Fruit fly (Drosophila melanogaster): ENCODE data around the gene CG31142.

Gene CG31142

DNA sequence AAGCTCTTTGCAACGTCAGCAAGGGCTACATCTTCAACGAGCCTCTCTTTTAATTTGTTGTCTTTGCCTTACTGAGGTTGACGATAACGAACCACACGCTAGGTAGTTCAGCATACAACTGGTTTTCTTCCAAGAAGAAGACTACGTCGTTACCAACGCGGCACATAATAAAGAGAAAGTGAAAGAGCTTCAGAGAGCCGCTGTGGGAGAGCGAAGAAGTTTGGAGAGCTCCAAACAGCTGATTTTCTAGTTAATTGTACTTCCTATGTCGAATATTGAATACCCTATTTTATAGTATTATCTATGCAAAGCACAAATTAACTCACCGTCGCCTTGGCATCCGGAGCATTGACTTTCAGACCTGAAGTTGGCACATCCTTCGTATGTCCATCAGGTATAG, 26.3 kb downstream of the CG31142 start (continued):
- TF ChIP-seq CG4318 (GFP tag; optimal IDR thresholded peaks at IDR 0.05) (no peak), CG10669 (GFP tag; optimal IDR thresholded peaks at IDR 0.05) (no peak), Sox102F (GFP tag; optimal IDR thresholded peaks at IDR 0.05) (peak; percentile 17), Sox14 (GFP tag; optimal IDR thresholded peaks at IDR 0.05) (no peak), Smox (GFP tag; optimal IDR thresholded peaks at IDR 0.05) (no peak), ss (GFP tag; optimal IDR thresholded peaks at IDR 0.05) (peak in 1 of 2 experiments; percentile 24), CG31627 (GFP tag; optimal IDR thresholded peaks at IDR 0.05) (no peak), OdsH (GFP tag; optimal IDR thresholded peaks at IDR 0.05) (no peak), Hr38 (GFP tag; optimal IDR thresholded peaks at IDR 0.05) (no peak), CG32006 (GFP tag; optimal IDR thresholded peaks at IDR 0.05) (no peak), CG15336 (GFP tag; IDR thresholded peaks at IDR 0.05) (peak; percentile 55; the same call in 1 of the 2 replicates), salr (GFP tag; optimal IDR thresholded peaks at IDR 0.05) (no peak), Hr4 (GFP tag; optimal IDR thresholded peaks at IDR 0.05) (no peak), pdm3 (GFP tag; optimal IDR thresholded peaks at IDR 0.05) (no peak), CG8632 (GFP tag; optimal IDR thresholded peaks at IDR 0.05) (no peak), cyc (GFP tag; optimal IDR thresholded peaks at IDR 0.05) (no peak), net (GFP tag; optimal IDR thresholded peaks at IDR 0.05) (no peak), CG8319 (GFP tag; optimal IDR thresholded peaks at IDR 0.05) (no peak), fd59A (GFP tag; optimal IDR thresholded peaks at IDR 0.05) (no peak), CG6163 (GFP tag; IDR thresholded peaks at IDR 0.05) (peak; percentile 41; the same call in 1 of the 3 replicates), CG7368 (GFP tag; optimal IDR thresholded peaks at IDR 0.05) (no peak), achi (GFP tag; optimal IDR thresholded peaks at IDR 0.05) (no peak), CG1621 (tag; optimal IDR thresholded peaks at IDR 0.05) (no peak), acj6 (GFP tag; optimal IDR thresholded peaks at IDR 0.05) (no peak), spab (GFP tag; optimal IDR thresholded peaks at IDR 0.05) (no peak)

DNA sequence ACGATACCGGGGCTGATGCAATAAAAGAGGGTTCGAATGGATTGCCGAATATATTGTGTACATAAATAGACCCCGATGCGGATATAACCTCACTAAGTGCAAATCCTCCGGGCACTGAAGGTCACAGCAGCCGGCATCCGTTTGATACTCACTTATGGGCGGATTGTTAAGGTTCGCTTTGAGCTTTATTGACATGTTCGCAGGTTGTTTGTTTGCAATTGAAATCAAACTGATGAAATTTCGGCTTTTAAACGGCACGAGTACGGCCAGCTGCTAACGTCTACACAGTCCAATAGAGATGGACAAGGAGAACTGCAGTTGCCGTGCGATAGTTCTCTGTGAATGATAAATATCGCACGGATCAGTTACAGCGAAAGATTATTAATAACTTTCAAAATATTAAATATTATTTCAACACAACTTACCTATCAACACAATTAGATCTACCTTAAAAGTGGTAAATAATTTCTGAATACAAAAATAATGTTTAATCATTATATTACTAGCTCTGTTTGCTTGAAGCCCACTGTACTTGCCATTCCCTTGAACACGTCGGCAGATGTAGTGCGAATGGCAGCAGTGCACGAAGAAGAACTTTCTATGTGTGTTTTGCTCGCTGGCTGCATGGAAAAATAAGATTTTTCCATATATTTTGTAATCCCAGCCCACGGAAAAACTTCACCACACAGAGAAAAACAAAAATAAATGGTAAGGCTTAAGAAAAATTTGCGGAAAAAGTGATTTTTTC, 29.2 kb downstream of the CG31142 start, which contains the start of the genes GluProRS and AP-1sigma:
TSS of gene GluProRS (minus strand) at position 301 of the 748 bp plus-strand sequence.
TSS of gene AP-1sigma (plus strand) at position 561 of the 748 bp plus-strand sequence.
- TF ChIP-seq CG4318 (GFP tag; optimal IDR thresholded peaks at IDR 0.05) = peak; percentile 77
- TF ChIP-seq Smox (GFP tag; optimal IDR thresholded peaks at IDR 0.05) = peak; percentile 88
- peak; percentile 58 for TF ChIP-seq spab (GFP tag; optimal IDR thresholded peaks at IDR 0.05)
- TF ChIP-seq Lpt (GFP tag; optimal IDR thresholded peaks at IDR 0.05) = peak; percentile 62
- no peak for TF ChIP-seq CG16779 (tag; optimal IDR thresholded peaks at IDR 0.05)
- TF ChIP-seq Ets21C (GFP tag; optimal IDR thresholded peaks at IDR 0.05) = peak; percentile 87
- TF ChIP-seq CG34406 (GFP tag; optimal IDR thresholded peaks at IDR 0.05) = peak; percentile 65
- TF ChIP-seq CG31627 (GFP tag; optimal IDR thresholded peaks at IDR 0.05) = peak; percentile 91
- peak; percentile 92 for TF ChIP-seq CG10631 (GFP tag; optimal IDR thresholded peaks at IDR 0.05)
- TF ChIP-seq CG6163 (GFP tag; IDR thresholded peaks at IDR 0.05) = peak; percentile 94
- peak; percentile 76 for TF ChIP-seq dsx (GFP tag; optimal IDR thresholded peaks at IDR 0.05; ENCODE audit: poor library complexity, severe bottlenecking)
- peak; percentile 92 for TF ChIP-seq lz (GFP tag; optimal IDR thresholded peaks at IDR 0.05)
- TF ChIP-seq Ets96B (tag; optimal IDR thresholded peaks at IDR 0.05) = peak; percentile 82
- no peak for TF ChIP-seq CG9139 (GFP tag; optimal IDR thresholded peaks at IDR 0.05)
- TF ChIP-seq Hr4 (GFP tag; optimal IDR thresholded peaks at IDR 0.05) = peak; percentile 87
- peak; percentile 90 for TF ChIP-seq pdm3 (GFP tag; optimal IDR thresholded peaks at IDR 0.05)
- TF ChIP-seq CG3032 (tag; optimal IDR thresholded peaks at IDR 0.05) = peak; percentile 86
- TF ChIP-seq CG10669 (GFP tag; optimal IDR thresholded peaks at IDR 0.05) = peak; percentile 81
- TF ChIP-seq CG7368 (GFP tag; optimal IDR thresholded peaks at IDR 0.05) = peak; percentile 76
- TF ChIP-seq CG6276 (GFP tag; optimal IDR thresholded peaks at IDR 0.05) = no peak
- TF ChIP-seq CG1621 (tag; optimal IDR thresholded peaks at IDR 0.05) = peak; percentile 66
- peak; percentile 87 for TF ChIP-seq topi (GFP tag; optimal IDR thresholded peaks at IDR 0.05)
- TF ChIP-seq CG11902 (GFP tag; optimal IDR thresholded peaks at IDR 0.05) = peak; percentile 89
- TF ChIP-seq CG6808 (GFP tag; optimal IDR thresholded peaks at IDR 0.05) = peak; percentile 67
- peak; percentile 88 for TF ChIP-seq Sox14 (GFP tag; optimal IDR thresholded peaks at IDR 0.05)
- TF ChIP-seq Met (GFP tag; optimal IDR thresholded peaks at IDR 0.05) = no peak
- peak; percentile 97 for TF ChIP-seq eg (GFP tag; IDR thresholded peaks at IDR 0.05)
- peak; percentile 81 for TF ChIP-seq Sox15 (GFP tag; optimal IDR thresholded peaks at IDR 0.05)
- TF ChIP-seq CG3919 (GFP tag; optimal IDR thresholded peaks at IDR 0.05) = peak; percentile 87
- peak; percentile 80 for TF ChIP-seq fkh (GFP tag; optimal IDR thresholded peaks at IDR 0.05)
- TF ChIP-seq cyc (GFP tag; optimal IDR thresholded peaks at IDR 0.05) = peak; percentile 89
- peak; percentile 93 for TF ChIP-seq esn (GFP tag; optimal IDR thresholded peaks at IDR 0.05)
- peak; percentile 90 for TF ChIP-seq Gug (GFP tag; IDR thresholded peaks at IDR 0.05)
- TF ChIP-seq net (GFP tag; optimal IDR thresholded peaks at IDR 0.05) = peak; percentile 82
- peak; percentile 79 for TF ChIP-seq CG8319 (GFP tag; optimal IDR thresholded peaks at IDR 0.05)
- TF ChIP-seq CG6792 (GFP tag; optimal IDR thresholded peaks at IDR 0.05) = peak; percentile 83
- TF ChIP-seq acj6 (GFP tag; optimal IDR thresholded peaks at IDR 0.05) = peak; percentile 91

Data from whole organism, prepupa.